Worm (Caenorhabditis elegans) whole organism, L4 larva: ENCODE data around the gene W03C9.6.

Experiments used
- D1046.2 ChIP-seq: fragments of 200-800 bp; sonication (Bioruptor generic); IDR thresholded peaks from 2 replicates; pipeline ENCODE4 v1.3.6; 2022; ENCODE audit warnings: missing genetic modification characterization, missing compliant biosample characterization
- F37D6.2 ChIP-seq: sonication (generic microtip); optimal IDR thresholded peaks from 2 replicates; lab custom pipeline; 2016; ENCODE audit warnings: mild to moderate bottlenecking, missing genetic modification characterization, missing compliant biosample characterization
- Y5F2A.4 ChIP-seq: fragments of 200-800 bp; sonication (Bioruptor generic); optimal IDR thresholded peaks from 2 replicates; lab custom pipeline; 2018; ENCODE audit warnings: mild to moderate bottlenecking, missing genetic modification characterization, missing compliant biosample characterization
- aha-1 ChIP-seq: fragments of 150-350 bp; peaks from one replicate; lab custom pipeline; 2014; ENCODE audit warnings: missing biosample characterization, missing genetic modification characterization
- cey-2 ChIP-seq: sonication (generic microtip); optimal IDR thresholded peaks from 3 replicates; lab custom pipeline; 2017; ENCODE audit warnings: missing genetic modification characterization, mild to moderate bottlenecking, missing compliant biosample characterization, antibody characterized with exemption, borderline replicate concordance; ENCODE audit not compliant: insufficient read depth
- ctbp-1 ChIP-seq: fragments of 200-800 bp; sonication (Bioruptor generic); IDR thresholded peaks from 2 replicates; pipeline ENCODE4 v1.3.6; 2022; ENCODE audit warnings: missing genetic modification reagents, missing genetic modification characterization, missing compliant biosample characterization
- daf-12 ChIP-seq: fragments of 150-350 bp; optimal IDR thresholded peaks from 2 replicates; lab custom pipeline; 2014; ENCODE audit warnings: missing biosample characterization, missing genetic modification reagents, missing genetic modification characterization
- daf-16 ChIP-seq, 3 experiments: sonication (generic microtip); optimal IDR thresholded peaks; 2 replicates each; lab custom pipeline; 2016 to 2017; ENCODE audit warnings: missing genetic modification characterization in 3 of 3, missing genetic modification reagents in 3 of 3, mild to moderate bottlenecking in 2 of 3, missing compliant biosample characterization in 2 of 3, missing biosample characterization in 1 of 3, moderate library complexity in 1 of 3
- daf-19 ChIP-seq: fragments of 200-800 bp; sonication (Bioruptor generic); conservative IDR thresholded peaks from 2 replicates; pipeline ENCODE4 v1.3.6; 2022; ENCODE audit warnings: missing genetic modification characterization, missing compliant biosample characterization
- daf-8 ChIP-seq: fragments of 200-800 bp; sonication (Bioruptor generic); IDR thresholded peaks from 2 replicates; pipeline ENCODE4 v1.3.6; 2022; ENCODE audit warnings: missing genetic modification characterization, missing compliant biosample characterization
- dmd-6 ChIP-seq: fragments of 200-800 bp; sonication (Bioruptor generic); IDR thresholded peaks from 2 replicates; pipeline ENCODE4 v1.3.6; 2022; ENCODE audit warnings: missing genetic modification reagents, missing genetic modification characterization, missing compliant biosample characterization
- dmd-9 ChIP-seq: fragments of 200-800 bp; sonication (Bioruptor generic); IDR thresholded peaks from 2 replicates; pipeline ENCODE4 v1.3.6; 2022; ENCODE audit warnings: missing genetic modification reagents, missing genetic modification characterization, missing compliant biosample characterization
- dve-1 ChIP-seq: sonication (generic microtip); optimal IDR thresholded peaks from 2 replicates; lab custom pipeline; 2017; ENCODE audit warnings: antibody characterized with exemption, mild to moderate bottlenecking, missing genetic modification characterization, missing compliant biosample characterization; ENCODE audit not compliant: insufficient read depth
- egl-27 ChIP-seq: sonication (generic microtip); optimal IDR thresholded peaks from 3 replicates; lab custom pipeline; 2017; ENCODE audit warnings: missing biosample characterization, missing genetic modification reagents, missing genetic modification characterization
- egl-43 ChIP-seq: fragments of 200-800 bp; sonication (Bioruptor generic); IDR thresholded peaks from 2 replicates; pipeline ENCODE4 v1.3.6; 2022; ENCODE audit warnings: missing genetic modification reagents, missing genetic modification characterization, missing compliant biosample characterization
- hif-1 ChIP-seq, 2 experiments: sonication (generic microtip); optimal IDR thresholded peaks; 2 replicates each; lab custom pipeline; 2016 to 2017; ENCODE audit warnings: missing compliant biosample characterization in 2 of 2, missing genetic modification characterization in 2 of 2, missing genetic modification reagents in 2 of 2, missing genotype in 2 of 2, mild to moderate bottlenecking in 1 of 2
- hlh-11 ChIP-seq: fragments of 200-800 bp; sonication (Bioruptor generic); optimal IDR thresholded peaks from 2 replicates; lab custom pipeline; 2018; ENCODE audit warnings: mild to moderate bottlenecking, missing genetic modification characterization, missing compliant biosample characterization
- hlh-30 ChIP-seq: sonication (generic microtip); optimal IDR thresholded peaks from 2 replicates; lab custom pipeline; 2017; ENCODE audit warnings: antibody characterized with exemption, mild to moderate bottlenecking, missing genetic modification characterization, missing compliant biosample characterization; ENCODE audit not compliant: insufficient read depth
- hmg-1.1 ChIP-seq: fragments of 200-800 bp; sonication (Bioruptor generic); IDR thresholded peaks from 2 replicates; pipeline ENCODE4 v1.3.6; 2022; ENCODE audit warnings: missing genetic modification reagents, missing genetic modification characterization, missing compliant biosample characterization
- jun-1 ChIP-seq: fragments of 150-350 bp; optimal IDR thresholded peaks from 2 replicates; lab custom pipeline; 2014; ENCODE audit warnings: missing biosample characterization, missing genetic modification reagents, missing genetic modification characterization
- lim-7 ChIP-seq: fragments of 200-800 bp; sonication (Bioruptor generic); IDR thresholded peaks from 2 replicates; pipeline ENCODE4 v1.3.6; 2022; ENCODE audit warnings: missing genetic modification characterization, missing compliant biosample characterization
- lin-1 ChIP-seq: fragments of 200-800 bp; sonication (Bioruptor generic); IDR thresholded peaks from 2 replicates; pipeline ENCODE4 v1.3.6; 2022; ENCODE audit warnings: missing genetic modification reagents, missing genetic modification characterization, missing compliant biosample characterization
- lin-13 ChIP-seq: fragments of 150-350 bp; optimal IDR thresholded peaks from 2 replicates; lab custom pipeline; 2014; ENCODE audit warnings: missing biosample characterization, missing genetic modification reagents, missing genetic modification characterization
- lin-29 ChIP-seq: fragments of 200-800 bp; sonication (Bioruptor generic); IDR thresholded peaks from 2 replicates; pipeline ENCODE4 v1.3.6; 2022; ENCODE audit warnings: missing genetic modification reagents, missing genetic modification characterization, missing compliant biosample characterization
- lin-38 ChIP-seq: fragments of 200-800 bp; sonication (Bioruptor generic); IDR thresholded peaks from 2 replicates; pipeline ENCODE4 v1.3.6; 2022; ENCODE audit warnings: missing genetic modification reagents, missing genetic modification characterization, missing compliant biosample characterization
- lin-39 ChIP-seq: fragments of 150-350 bp; optimal IDR thresholded peaks from 2 replicates; lab custom pipeline; 2014; ENCODE audit warnings: missing biosample characterization, missing genetic modification reagents, missing genetic modification characterization
- lir-3 ChIP-seq: sonication (generic microtip); optimal IDR thresholded peaks from 2 replicates; lab custom pipeline; 2016; ENCODE audit warnings: mild to moderate bottlenecking, missing genetic modification characterization, missing compliant biosample characterization
- lsy-2 ChIP-seq, 2 experiments: fragments of 150-350 bp in 1 of 2; sonication (generic microtip) in 1 of 2; optimal IDR thresholded peaks; 2 replicates each; lab custom pipeline; 2014 to 2017; ENCODE audit warnings: missing biosample characterization in 2 of 2, missing genetic modification characterization in 2 of 2
- mdl-1 ChIP-seq, 2 experiments: fragments of 150-350 bp in 1 of 2; sonication (generic microtip) in 1 of 2; optimal IDR thresholded peaks; 2 replicates each; lab custom pipeline; 2014 to 2017; ENCODE audit warnings: missing biosample characterization in 2 of 2, missing genetic modification characterization in 2 of 2
- nhr-10 ChIP-seq: fragments of 150-350 bp; optimal IDR thresholded peaks from 2 replicates; lab custom pipeline; 2014; ENCODE audit warnings: missing biosample characterization, missing genetic modification characterization
- nhr-102 ChIP-seq: sonication (generic microtip); optimal IDR thresholded peaks from 2 replicates; lab custom pipeline; 2016; ENCODE audit warnings: mild to moderate bottlenecking, missing genetic modification characterization, moderate library complexity, missing compliant biosample characterization
- nhr-11 ChIP-seq: fragments of 150-350 bp; optimal IDR thresholded peaks from 2 replicates; lab custom pipeline; 2014; ENCODE audit warnings: missing biosample characterization, missing genetic modification characterization
- nhr-28 ChIP-seq: fragments of 150-350 bp; optimal IDR thresholded peaks from 2 replicates; lab custom pipeline; 2014; ENCODE audit warnings: missing biosample characterization, missing genetic modification characterization
- nhr-41 ChIP-seq: fragments of 200-800 bp; sonication (Bioruptor generic); IDR thresholded peaks from 2 replicates; pipeline ENCODE4 v1.3.6; 2022; ENCODE audit warnings: missing genetic modification reagents, missing genetic modification characterization, missing compliant biosample characterization
- nhr-48 ChIP-seq: sonication (generic microtip); optimal IDR thresholded peaks from 2 replicates; lab custom pipeline; 2016; ENCODE audit warnings: mild to moderate bottlenecking, missing genetic modification characterization, missing compliant biosample characterization
- nhr-6 ChIP-seq: fragments of 150-350 bp; optimal IDR thresholded peaks from 2 replicates; lab custom pipeline; 2014; ENCODE audit warnings: missing biosample characterization, missing genetic modification characterization
- nhr-77 ChIP-seq: fragments of 150-350 bp; optimal IDR thresholded peaks from 2 replicates; lab custom pipeline; 2014; ENCODE audit warnings: missing biosample characterization, missing genetic modification characterization
- pha-4 ChIP-seq, 2 experiments: fragments of 150-350 bp in 1 of 2; fragments of 200-800 bp in 1 of 2; sonication (Bioruptor generic) in 1 of 2; IDR thresholded peaks in 1 of 2; optimal IDR thresholded peaks in 1 of 2; 2 replicates each; pipeline versions ENCODE4 v1.3.6 to Lab custom; 2014 to 2022; ENCODE audit warnings: missing genetic modification characterization in 2 of 2, missing genetic modification reagents in 2 of 2, missing biosample characterization in 1 of 2, missing compliant biosample characterization in 1 of 2
- sdz-12 ChIP-seq: fragments of 200-800 bp; sonication (Bioruptor generic); optimal IDR thresholded peaks from 2 replicates; lab custom pipeline; 2018; ENCODE audit warnings: mild to moderate bottlenecking, missing genetic modification characterization, missing compliant biosample characterization
- snpc-4 ChIP-seq: fragments of 150-350 bp; optimal IDR thresholded peaks from 2 replicates; lab custom pipeline; 2014; ENCODE audit warnings: missing biosample characterization, missing genetic modification characterization
- tra-1 ChIP-seq: fragments of 200-800 bp; sonication (Bioruptor generic); IDR thresholded peaks from 2 replicates; pipeline ENCODE4 v1.3.6; 2022; ENCODE audit warnings: missing genetic modification reagents, missing genetic modification characterization, missing compliant biosample characterization
- unc-130 ChIP-seq: sonication (generic microtip); optimal IDR thresholded peaks from 2 replicates; lab custom pipeline; 2016; ENCODE audit warnings: missing genetic modification reagents, missing genetic modification characterization, missing compliant biosample characterization
- vab-7 ChIP-seq: fragments of 200-800 bp; sonication (Bioruptor generic); IDR thresholded peaks from 2 replicates; pipeline ENCODE4 v1.3.6; 2022; ENCODE audit warnings: missing genetic modification reagents, missing genetic modification characterization, missing compliant biosample characterization
- zag-1 ChIP-seq: fragments of 150-350 bp; optimal IDR thresholded peaks from 2 replicates; lab custom pipeline; 2014; ENCODE audit warnings: missing biosample characterization, missing genetic modification characterization
- zfp-3 ChIP-seq: fragments of 200-800 bp; sonication (Bioruptor generic); conservative IDR thresholded peaks from 2 replicates; pipeline ENCODE4 v1.3.6; 2022; ENCODE audit warnings: missing genetic modification reagents, missing genetic modification characterization, missing compliant biosample characterization
- zip-11 ChIP-seq: fragments of 200-800 bp; sonication (Bioruptor generic); IDR thresholded peaks from 2 replicates; pipeline ENCODE4 v1.3.6; 2022; ENCODE audit warnings: missing genetic modification characterization, missing compliant biosample characterization
- zip-2 ChIP-seq: fragments of 150-350 bp; optimal IDR thresholded peaks from 2 replicates; lab custom pipeline; 2014; ENCODE audit warnings: missing biosample characterization, missing genetic modification characterization
- ztf-7 ChIP-seq: fragments of 150-350 bp; optimal IDR thresholded peaks from 2 replicates; lab custom pipeline; 2014; ENCODE audit warnings: missing biosample characterization, missing genetic modification characterization

Gene W03C9.6

DNA sequence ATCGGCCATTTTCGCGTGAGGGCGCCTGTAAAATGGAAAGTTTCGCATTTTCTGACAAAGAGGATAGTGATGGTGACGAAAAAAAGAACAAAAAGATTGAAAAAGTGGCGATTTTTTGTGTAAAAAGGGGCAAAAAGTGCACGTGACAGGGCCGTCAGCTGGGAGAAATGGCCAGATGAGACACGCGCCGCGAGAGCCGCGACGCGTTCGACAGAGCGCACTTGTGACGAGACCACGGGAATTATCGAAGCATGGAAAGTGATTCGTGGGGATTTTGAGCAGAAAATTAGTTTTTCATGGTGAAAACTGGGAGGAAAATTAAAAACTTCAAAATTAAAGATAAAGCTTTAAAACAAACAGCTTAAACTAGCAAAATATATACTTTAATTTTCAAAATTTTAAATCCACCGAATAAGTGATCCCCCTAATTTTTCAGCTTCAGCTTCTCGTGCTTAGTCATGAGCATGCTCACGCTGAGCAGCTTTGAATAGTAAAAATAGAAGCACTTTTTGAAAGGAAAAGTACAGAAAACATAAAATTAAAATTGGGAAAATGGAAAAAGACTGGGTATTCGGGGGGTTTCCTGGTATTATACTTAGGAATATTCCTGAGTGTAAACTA, 13.3 kb downstream of the W03C9.6 start, which contains the start of gene W03C9.5 (continued):
- TF ChIP-seq sdz-12 (GFP tag; lab: Kevin White, UChicago) (peak; percentile 32), dve-1 (peak; percentile 97), dmd-6 (peak; percentile 94), unc-130 (GFP tag; lab: Kevin White, UChicago) (peak; percentile 89), hlh-11 (tag; lab: Kevin White, UChicago) (peak; percentile 100), lin-39 (tag; lab: Kevin White, UChicago) (no peak), dmd-9 (peak; percentile 93), ctbp-1 (GFP tag; lab: Robert Waterston, UW) (peak; percentile 49; the same call in 1 of the 2 replicates), hlh-30 (tag; lab: Kevin White, UChicago) (peak; percentile 99), zfp-3 (GFP tag; lab: Robert Waterston, UW) (peak; percentile 82), daf-16 (GFP tag; optimal IDR thresholded peaks at IDR 0.05; lab: Kevin White, UChicago) (peak in 1 of 2 experiments; percentile 14), daf-16 (tag; optimal IDR thresholded peaks at IDR 0.05; lab: Kevin White, UChicago) (peak; percentile 52), lsy-2 (tag; optimal IDR thresholded peaks at IDR 0.05; lab: Kevin White, UChicago) (peak; percentile 84 to 94), nhr-48 (tag; lab: Kevin White, UChicago) (peak; percentile 61), lin-29 (GFP tag; lab: Robert Waterston, UW) (peak; percentile 73; the same call in 1 of the 2 replicates), aha-1 (peak; percentile 99), zag-1 (no peak), hif-1 (tag; optimal IDR thresholded peaks at IDR 0.05; lab: Kevin White, UChicago) (peak; percentile 52 to 95), daf-8 (no peak), jun-1 (tag; lab: Kevin White, UChicago) (peak; percentile 84), egl-43 (GFP tag; lab: Robert Waterston, UW) (peak; percentile 79), nhr-10 (peak; percentile 64), nhr-41 (peak; percentile 56; the same call in 1 of the 2 replicates), vab-7 (peak; percentile 93), lin-13 (GFP tag; lab: Kevin White, UChicago) (peak; percentile 97), pha-4 (GFP tag; IDR thresholded peaks at IDR 0.05; lab: Robert Waterston, UW) (peak; percentile 56; the same call in 1 of the 2 replicates), pha-4 (tag; optimal IDR thresholded peaks at IDR 0.05; lab: Kevin White, UChicago) (no peak), nhr-28 (tag; lab: Kevin White, UChicago) (peak; percentile 91), daf-19 (no peak), hmg-1.1 (GFP tag; lab: Robert Waterston, UW) (peak; percentile 89), cey-2 (peak; percentile 13), snpc-4 (tag; lab: Kevin White, UChicago) (no peak), lin-1 (peak; percentile 64; the same call in 1 of the 2 replicates), F37D6.2 (tag; lab: Kevin White, UChicago) (peak; percentile 83), lim-7 (GFP tag; lab: Robert Waterston, UW) (peak; percentile 70; the same call in 1 of the 2 replicates), zip-2 (peak; percentile 20), ztf-7 (tag; lab: Kevin White, UChicago) (no peak), lir-3 (tag; lab: Kevin White, UChicago) (peak; percentile 46), mdl-1 (tag; optimal IDR thresholded peaks at IDR 0.05; lab: Kevin White, UChicago) (peak; percentile 80 to 98), nhr-6 (tag; lab: Kevin White, UChicago) (peak; percentile 95), lin-38 (GFP tag; lab: Robert Waterston, UW) (peak; percentile 98), nhr-77 (tag; lab: Kevin White, UChicago) (peak; percentile 97), egl-27 (tag; lab: Kevin White, UChicago) (no peak), Y5F2A.4 (no peak), tra-1 (GFP tag; lab: Robert Waterston, UW) (peak; percentile 75; the same call in 1 of the 2 replicates), nhr-102 (tag; lab: Kevin White, UChicago) (peak; percentile 65), D1046.2 (GFP tag; lab: Robert Waterston, UW) (peak; percentile 83; the same call in 1 of the 2 replicates), daf-12 (no peak), nhr-11 (tag; lab: Kevin White, UChicago) (peak; percentile 96), zip-11 (GFP tag; lab: Robert Waterston, UW) (no peak)
